Fruit fly (Drosophila melanogaster) Kc167 (cell line): ENCODE measurements around the gene osp.

Experiments
- Sin3A ChIP-seq: fragments of >200 bp; optimal IDR thresholded peaks from 2 replicates; lab custom pipeline; 2018; ENCODE audit warnings: missing external identifiers
- h ChIP-seq: fragments of >200 bp; optimal IDR thresholded peaks from 3 replicates; lab custom pipeline; 2018; ENCODE audit warnings: missing external identifiers
- insv ChIP-seq: fragments of >200 bp; optimal IDR thresholded peaks from 3 replicates; lab custom pipeline; 2018; ENCODE audit warnings: missing external identifiers

DNA sequence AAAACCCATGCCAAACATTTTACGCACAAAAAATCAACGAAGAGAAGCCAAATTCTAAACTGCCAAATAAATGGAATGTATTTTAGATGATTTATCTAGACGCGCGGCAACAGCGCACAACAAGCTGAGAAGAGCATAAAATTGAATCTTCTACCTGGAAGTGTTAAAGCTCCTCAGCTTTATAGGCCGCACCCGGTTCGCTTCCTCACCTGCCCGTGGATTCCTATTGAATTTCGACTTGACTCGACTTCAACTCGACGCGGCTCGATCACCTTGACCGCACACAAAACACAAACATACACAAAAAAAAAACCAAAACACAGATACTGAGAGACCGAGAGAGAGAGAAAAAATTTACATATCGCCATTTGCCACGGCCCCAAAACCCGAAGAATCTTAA lies 9.5 kb downstream of the osp start:
- TF ChIP-seq h (lab: Kevin White, UChicago) (no peak), Sin3A (no peak), insv (no peak)
